Worm (Caenorhabditis elegans): ENCODE measurements around the gene nfu-1.

nfu-1 gene

DNA sequence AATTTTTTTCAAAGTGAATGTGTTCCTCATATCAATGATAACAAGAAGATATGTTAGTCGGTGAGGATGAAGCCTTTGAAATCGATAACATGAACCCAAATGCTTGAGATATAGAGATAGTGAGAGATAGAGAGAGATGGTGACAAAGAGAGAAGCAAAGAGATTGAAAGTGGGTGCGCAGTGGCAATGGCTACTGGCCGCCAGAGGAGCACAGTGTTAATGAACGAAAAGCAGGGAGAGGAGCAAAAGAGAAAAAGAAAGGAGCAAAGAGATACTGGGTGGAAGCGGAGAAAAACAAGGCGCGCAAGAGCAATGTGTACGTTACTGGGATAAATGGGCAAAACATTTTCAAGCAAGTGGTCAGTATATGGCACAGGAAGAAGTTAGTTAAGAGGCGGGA lies 42.6 kb upstream of the nfu-1 start (continued):
- TF ChIP-seq C17E4.6 (GFP tag; IDR thresholded peaks at IDR 0.05) = no peak
- no peak for TF ChIP-seq F33H1.4 (GFP tag; IDR thresholded peaks at IDR 0.05)
- TF ChIP-seq rec-8 (tag; optimal IDR thresholded peaks at IDR 0.05) = no peak
- no peak for TF ChIP-seq efl-1 (GFP tag; optimal IDR thresholded peaks at IDR 0.05)
- peak in 1 of 3 experiments; percentile 52 for TF ChIP-seq lin-35 (GFP tag; optimal IDR thresholded peaks at IDR 0.05)
- TF ChIP-seq lin-54 (GFP tag; optimal IDR thresholded peaks at IDR 0.05) = no peak
- TF ChIP-seq nfya-2 (GFP tag; IDR thresholded peaks at IDR 0.05) = no peak
- TF ChIP-seq ama-1 (optimal IDR thresholded peaks at IDR 0.05) = no peak
- no peak for TF ChIP-seq ama-1 (GFP tag; optimal IDR thresholded peaks at IDR 0.05)
- no peak for TF ChIP-seq F52B5.7 (tag; optimal IDR thresholded peaks at IDR 0.05)

ce11 chrIV:10345486-10345885 lies 41.7 kb upstream of the nfu-1 start:
- TF ChIP-seq egl-18 (GFP tag; IDR thresholded peaks at IDR 0.05) = no peak
- no peak for TF ChIP-seq Y95B8A.8 (GFP tag; IDR thresholded peaks at IDR 0.05)
- TF ChIP-seq nfya-1 (tag; optimal IDR thresholded peaks at IDR 0.05; ENCODE audit: borderline replicate concordance, insufficient read depth) = no peak
- TF ChIP-seq xnd-1 (tag; optimal IDR thresholded peaks at IDR 0.05) = no peak

DNA sequence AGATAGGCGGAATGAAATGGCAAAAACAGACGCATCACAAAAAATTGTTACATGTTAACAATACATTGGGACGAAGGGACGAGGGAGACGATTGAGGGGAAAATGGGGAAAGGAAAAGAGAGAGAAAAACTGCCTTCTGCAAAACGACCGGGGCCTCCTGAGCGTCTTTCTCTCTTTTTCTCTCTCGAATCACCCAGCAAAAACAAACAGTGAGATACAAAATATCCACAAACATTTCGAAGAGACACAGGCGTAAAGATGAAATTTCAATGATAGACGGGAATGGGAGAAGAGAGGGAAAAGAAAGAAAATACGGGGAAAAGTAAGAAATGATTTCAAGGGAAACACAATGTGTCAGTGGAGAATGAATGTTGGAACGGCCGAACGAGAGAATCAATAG lies 41.2 kb upstream of the nfu-1 start:
- TF ChIP-seq lin-26 (GFP tag; IDR thresholded peaks at IDR 0.05) (no peak), ama-1 (optimal IDR thresholded peaks at IDR 0.05) (no peak), ama-1 (GFP tag; optimal IDR thresholded peaks at IDR 0.05) (no peak), mel-28 (tag; optimal IDR thresholded peaks at IDR 0.05; ENCODE audit: borderline replicate concordance) (no peak), K12H6.12 (tag; optimal IDR thresholded peaks at IDR 0.05) (peak; percentile 43), dpl-1 (GFP tag; optimal IDR thresholded peaks at IDR 0.05) (no peak), nhr-179 (tag; optimal IDR thresholded peaks at IDR 0.05) (no peak), ccch-3 (GFP tag; optimal IDR thresholded peaks at IDR 0.05) (no peak), hmg-1.2 (GFP tag; IDR thresholded peaks at IDR 0.05) (peak; percentile 56; the same call in 1 of the 2 replicates), nhr-80 (tag; optimal IDR thresholded peaks at IDR 0.05) (no peak), attf-3 (GFP tag; conservative IDR thresholded peaks at IDR 0.05) (no peak), rpc-1 (optimal IDR thresholded peaks at IDR 0.05) (no peak), rpc-1 (tag; optimal IDR thresholded peaks at IDR 0.05) (no peak), ceh-100 (GFP tag; IDR thresholded peaks at IDR 0.05) (no peak), ztf-26 (tag; optimal IDR thresholded peaks at IDR 0.05) (no peak), hmg-20 (GFP tag; IDR thresholded peaks at IDR 0.05) (no peak), ets-4 (GFP tag; optimal IDR thresholded peaks at IDR 0.05) (no peak), hsf-1 (GFP tag; IDR thresholded peaks at IDR 0.05) (no peak), F52B5.7 (tag; optimal IDR thresholded peaks at IDR 0.05) (no peak), dpff-1 (tag; optimal IDR thresholded peaks at IDR 0.05) (no peak), lin-40 (tag; optimal IDR thresholded peaks at IDR 0.05) (peak; percentile 5), Y53F4B.3 (GFP tag; IDR thresholded peaks at IDR 0.05) (no peak), lag-1 (GFP tag; IDR thresholded peaks at IDR 0.05) (no peak)

- TF ChIP-seq attf-3 (GFP tag; conservative IDR thresholded peaks at IDR 0.05) (no peak), nhr-90 (tag; optimal IDR thresholded peaks at IDR 0.05) (no peak), ama-1 (optimal IDR thresholded peaks at IDR 0.05) (no peak), ama-1 (GFP tag; optimal IDR thresholded peaks at IDR 0.05) (no peak), atf-7 (tag; optimal IDR thresholded peaks at IDR 0.05) (no peak), ztf-26 (tag; optimal IDR thresholded peaks at IDR 0.05) (no peak), tbp1 (GFP tag; optimal IDR thresholded peaks at IDR 0.05) (no peak), gei-17 (GFP tag; optimal IDR thresholded peaks at IDR 0.05) (no peak), ztf-22 (GFP tag; optimal IDR thresholded peaks at IDR 0.05) (no peak), Y53G8AR.9 (GFP tag; conservative IDR thresholded peaks at IDR 0.05) (no peak), mes-4 (tag; optimal IDR thresholded peaks at IDR 0.05) (no peak), lin-54 (GFP tag; optimal IDR thresholded peaks at IDR 0.05) (no peak), nfyb-1 (GFP tag; IDR thresholded peaks at IDR 0.05) (no peak), lin-35 (GFP tag; optimal IDR thresholded peaks at IDR 0.05) (no peak)
These were observed 40.3 kb upstream of the nfu-1 start for ce11 chrIV:10346948-10347347.

Data from whole organism, young adult.